Fruit fly (Drosophila melanogaster) whole organism, pupa: ENCODE measurements around the gene CG13024.

ENCODE experiments used
- CG10348 ChIP-seq: fragments of 200-800 bp; sonication (Bioruptor generic); IDR thresholded peaks from 2 replicates; pipeline ENCODE4 v1.3.6; 2022; ENCODE audit warnings: missing biosample characterization, missing genetic modification characterization
- CG12605 ChIP-seq: fragments of 200-800 bp; sonication (Bioruptor generic); IDR thresholded peaks from 2 replicates; pipeline ENCODE4 v1.3.6; 2022; ENCODE audit warnings: missing biosample characterization, missing genetic modification characterization
- CG13204 ChIP-seq: fragments of 200-800 bp; sonication (Bioruptor generic); optimal IDR thresholded peaks from 2 replicates; lab custom pipeline; 2018; ENCODE audit warnings: missing biosample characterization, mild to moderate bottlenecking, missing genetic modification characterization, moderate library complexity
- CG14655 ChIP-seq: fragments of 200-800 bp; sonication (Bioruptor generic); optimal IDR thresholded peaks from 3 replicates; lab custom pipeline; 2017; ENCODE audit warnings: mild to moderate bottlenecking, missing biosample characterization, missing genetic modification reagents, missing genetic modification characterization
- CG15710 ChIP-seq: fragments of 200-800 bp; sonication (Bioruptor generic); optimal IDR thresholded peaks from 2 replicates; lab custom pipeline; 2018; ENCODE audit warnings: missing biosample characterization, mild to moderate bottlenecking, missing genetic modification characterization, moderate library complexity
- CG17806 ChIP-seq: fragments of 200-800 bp; sonication (Bioruptor generic); optimal IDR thresholded peaks from 2 replicates; lab custom pipeline; 2018; ENCODE audit warnings: missing biosample characterization, mild to moderate bottlenecking, missing genetic modification characterization, moderate library complexity
- CG32121 ChIP-seq: fragments of 200-800 bp; sonication (Bioruptor generic); IDR thresholded peaks from 2 replicates; pipeline ENCODE4 v1.3.6; 2022; ENCODE audit warnings: missing biosample characterization, missing genetic modification characterization
- CG34367 ChIP-seq: fragments of 200-800 bp; sonication (Bioruptor generic); optimal IDR thresholded peaks from 2 replicates; lab custom pipeline; 2018; ENCODE audit warnings: missing biosample characterization, mild to moderate bottlenecking, missing genetic modification characterization
- CG4496 ChIP-seq: fragments of 200-800 bp; sonication (Bioruptor generic); IDR thresholded peaks from 3 replicates; pipeline ENCODE4 v1.3.6; 2022; ENCODE audit warnings: missing biosample characterization, missing genetic modification characterization
- CG8159 ChIP-seq: fragments of 200-800 bp; sonication (Bioruptor generic); optimal IDR thresholded peaks from 3 replicates; lab custom pipeline; 2018; ENCODE audit warnings: missing biosample characterization, mild to moderate bottlenecking, missing genetic modification characterization, moderate library complexity
- CG8301 ChIP-seq: fragments of 200-800 bp; sonication (Bioruptor generic); optimal IDR thresholded peaks from 2 replicates; lab custom pipeline; 2018; ENCODE audit warnings: missing biosample characterization, mild to moderate bottlenecking, missing genetic modification characterization
- CG9948 ChIP-seq: fragments of 200-800 bp; sonication (Bioruptor generic); optimal IDR thresholded peaks from 2 replicates; lab custom pipeline; 2018; ENCODE audit warnings: missing biosample characterization, mild to moderate bottlenecking, missing genetic modification characterization, moderate library complexity
- D1 ChIP-seq: fragments of 200-800 bp; sonication (Bioruptor generic); optimal IDR thresholded peaks from 2 replicates; lab custom pipeline; 2018; ENCODE audit warnings: missing biosample characterization, mild to moderate bottlenecking, missing genetic modification characterization, moderate library complexity
- EcR ChIP-seq: fragments of 200-800 bp; sonication (Bioruptor generic); optimal IDR thresholded peaks from 3 replicates; lab custom pipeline; 2019; ENCODE audit warnings: missing biosample characterization, missing genetic modification characterization, mild to moderate bottlenecking, moderate library complexity, missing genetic modification reagents
- Ets98B ChIP-seq: fragments of 200-800 bp; sonication (Bioruptor generic); IDR thresholded peaks from 2 replicates; pipeline ENCODE4 v1.3.6; 2022; ENCODE audit warnings: missing biosample characterization, missing genetic modification characterization
- Pif1A ChIP-seq: fragments of 200-800 bp; sonication (Bioruptor generic); optimal IDR thresholded peaks from 3 replicates; lab custom pipeline; 2016; ENCODE audit warnings: missing biosample characterization, missing genetic modification characterization
- Pif1B ChIP-seq: fragments of 200-800 bp; sonication (Bioruptor generic); optimal IDR thresholded peaks from 3 replicates; lab custom pipeline; 2016; ENCODE audit warnings: missing biosample characterization, missing genetic modification characterization
- Snoo ChIP-seq: fragments of 200-800 bp; sonication (Bioruptor generic); optimal IDR thresholded peaks from 3 replicates; lab custom pipeline; 2017; ENCODE audit warnings: missing biosample characterization, mild to moderate bottlenecking, missing genetic modification characterization, inconsistent platforms
- fd96Ca ChIP-seq: fragments of 200-800 bp; sonication (Bioruptor generic); IDR thresholded peaks from 3 replicates; pipeline ENCODE4 v1.3.6; 2022; ENCODE audit warnings: missing biosample characterization, missing genetic modification characterization
- gl ChIP-seq: fragments of 200-800 bp; sonication (Bioruptor generic); optimal IDR thresholded peaks from 2 replicates; lab custom pipeline; 2018; ENCODE audit warnings: missing biosample characterization, mild to moderate bottlenecking, missing genetic modification characterization
- rn ChIP-seq: fragments of 200-800 bp; sonication (Bioruptor generic); IDR thresholded peaks from 2 replicates; pipeline ENCODE4 v1.3.6; 2022; ENCODE audit warnings: missing biosample characterization, missing genetic modification characterization

CG13024 gene

dm6 chr3L:16853533-16854386 lies 24.9 kb upstream of the CG13024 start, which contains the start of gene sina:
Gene sina (plus strand): TSS chr3L:16853751.
- TF ChIP-seq CG17806 (tag; lab: Kevin White, UChicago) = no peak
- TF ChIP-seq CG4496 (GFP tag; lab: Robert Waterston, UW) = peak; percentile 28; the same call in 1 of the 3 replicates
- TF ChIP-seq CG32121 (GFP tag; lab: Robert Waterston, UW) = 0 out of 2 replicates have a peak, but pooled peaks have one; percentile 8
- TF ChIP-seq Ets98B = no peak
- TF ChIP-seq fd96Ca (GFP tag; lab: Robert Waterston, UW) = peak; percentile 31; the same call in 1 of the 3 replicates
- TF ChIP-seq EcR = no peak

dm6 chr3L:16851566-16851965 lies 22.7 kb upstream of the CG13024 start:
- no peak for TF ChIP-seq D1 (tag; lab: Kevin White, UChicago)
- TF ChIP-seq gl (tag; lab: Kevin White, UChicago) = no peak
- TF ChIP-seq CG8159 (tag; lab: Kevin White, UChicago) = no peak
- no peak for TF ChIP-seq CG34367
- no peak for TF ChIP-seq CG4496 (GFP tag; lab: Robert Waterston, UW)
- no peak for TF ChIP-seq Pif1A (GFP tag; lab: Kevin White, UChicago)
- no peak for TF ChIP-seq EcR
- no peak for TF ChIP-seq Snoo (tag; lab: Kevin White, UChicago)
- no peak for TF ChIP-seq CG9948 (tag; lab: Kevin White, UChicago)
- TF ChIP-seq Pif1B (GFP tag; lab: Kevin White, UChicago) = no peak
- no peak for TF ChIP-seq CG32121 (GFP tag; lab: Robert Waterston, UW)
- TF ChIP-seq CG14655 (GFP tag; lab: Kevin White, UChicago) = no peak
- no peak for TF ChIP-seq CG10348 (GFP tag; lab: Robert Waterston, UW)

dm6 chr3L:16845607-16846277 lies 16.9 kb upstream of the CG13024 start, which contains the start of gene CG32161:
Gene CG32161 (plus strand): TSS chr3L:16846227.
- no peak for TF ChIP-seq CG17806 (tag; lab: Kevin White, UChicago)
- no peak for TF ChIP-seq CG4496 (GFP tag; lab: Robert Waterston, UW)
- no peak for TF ChIP-seq Snoo (tag; lab: Kevin White, UChicago)
- TF ChIP-seq CG8159 (tag; lab: Kevin White, UChicago) = no peak
- TF ChIP-seq rn (GFP tag; lab: Robert Waterston, UW) = no peak
- TF ChIP-seq Pif1A (GFP tag; lab: Kevin White, UChicago) = no peak
- no peak for TF ChIP-seq CG13204 (GFP tag; lab: Kevin White, UChicago)
- no peak for TF ChIP-seq CG34367
- no peak for TF ChIP-seq Ets98B
- no peak for TF ChIP-seq CG12605 (GFP tag; lab: Robert Waterston, UW)

- TF ChIP-seq CG8301 (tag; lab: Kevin White, UChicago) (no peak), Pif1A (GFP tag; lab: Kevin White, UChicago) (no peak), CG10348 (GFP tag; lab: Robert Waterston, UW) (no peak), Pif1B (GFP tag; lab: Kevin White, UChicago) (no peak), CG4496 (GFP tag; lab: Robert Waterston, UW) (no peak), CG15710 (tag; lab: Kevin White, UChicago) (peak; percentile 72), EcR (no peak), CG13204 (GFP tag; lab: Kevin White, UChicago) (no peak), CG14655 (GFP tag; lab: Kevin White, UChicago) (no peak), CG32121 (GFP tag; lab: Robert Waterston, UW) (no peak; the same call in 1 of the 2 replicates), CG12605 (GFP tag; lab: Robert Waterston, UW) (no peak), rn (GFP tag; lab: Robert Waterston, UW) (no peak), Ets98B (peak; percentile 32; the same call in 1 of the 2 replicates), fd96Ca (GFP tag; lab: Robert Waterston, UW) (no peak), CG17806 (tag; lab: Kevin White, UChicago) (peak; percentile 43), CG8159 (tag; lab: Kevin White, UChicago) (peak; percentile 74), Snoo (tag; lab: Kevin White, UChicago) (peak; percentile 51), D1 (tag; lab: Kevin White, UChicago) (no peak), gl (tag; lab: Kevin White, UChicago) (no peak), CG34367 (peak; percentile 33), CG9948 (tag; lab: Kevin White, UChicago) (peak; percentile 44)
Observed at dm6 chr3L:16844920-16845573, 16.2 kb upstream of the CG13024 start, which contains the start of the genes kud and Zcchc7. Gene kud (minus strand): TSS chr3L:16844991. Gene Zcchc7 (plus strand): TSS chr3L:16845386.

dm6 chr3L:16842952-16843351 lies 14.1 kb upstream of the CG13024 start:
- TF ChIP-seq Pif1B (GFP tag; lab: Kevin White, UChicago) (no peak), CG8301 (tag; lab: Kevin White, UChicago) (no peak), rn (GFP tag; lab: Robert Waterston, UW) (no peak), gl (tag; lab: Kevin White, UChicago) (no peak), CG12605 (GFP tag; lab: Robert Waterston, UW) (no peak), CG4496 (GFP tag; lab: Robert Waterston, UW) (no peak), CG15710 (tag; lab: Kevin White, UChicago) (no peak), CG8159 (tag; lab: Kevin White, UChicago) (no peak), CG13204 (GFP tag; lab: Kevin White, UChicago) (no peak), CG10348 (GFP tag; lab: Robert Waterston, UW) (no peak)
- TF ChIP-seq, all 21 proteins: peak for 0
